Worm (Caenorhabditis elegans): ENCODE data around the gene Y43F8C.5.

ce11 chrV:19634197-19634596, 1.8 kb upstream of the Y43F8C.5 start:
- no peak for TF ChIP-seq lin-15B (tag; optimal IDR thresholded peaks at IDR 0.05)
- no peak for TF ChIP-seq nhr-12 (tag; optimal IDR thresholded peaks at IDR 0.05)
- TF ChIP-seq jun-1 (tag; optimal IDR thresholded peaks at IDR 0.05): no peak
- no peak for TF ChIP-seq aly-2 (tag; optimal IDR thresholded peaks at IDR 0.05)
- TF ChIP-seq nhr-11 (tag; optimal IDR thresholded peaks at IDR 0.05): no peak
- TF ChIP-seq pha-4 (tag; optimal IDR thresholded peaks at IDR 0.05): no peak
- no peak for TF ChIP-seq nhr-77 (tag; optimal IDR thresholded peaks at IDR 0.05)
- TF ChIP-seq unc-62 (GFP tag; optimal IDR thresholded peaks at IDR 0.05): no peak
- no peak for TF ChIP-seq egl-27 (tag; optimal IDR thresholded peaks at IDR 0.05)
- no peak for TF ChIP-seq nhr-28 (tag; optimal IDR thresholded peaks at IDR 0.05)
- TF ChIP-seq fos-1 (tag; optimal IDR thresholded peaks at IDR 0.05): no peak
- no peak for TF ChIP-seq ama-1 (optimal IDR thresholded peaks at IDR 0.05)
